Worm (Caenorhabditis elegans) whole organism, L1 larva: ENCODE measurements around the gene Y54G2A.11.

ENCODE experiments used
- blmp-1 ChIP-seq: fragments of 150-350 bp; optimal IDR thresholded peaks from 2 replicates; lab custom pipeline; 2014; ENCODE audit warnings: missing biosample characterization, missing genetic modification characterization
- ceh-8 ChIP-seq: fragments of 200-800 bp; sonication (Bioruptor generic); optimal IDR thresholded peaks from 2 replicates; lab custom pipeline; 2018; ENCODE audit warnings: mild to moderate bottlenecking, missing genetic modification characterization, moderate library complexity, missing compliant biosample characterization
- ceh-82 ChIP-seq, 3 experiments: fragments of 150-350 bp in 1 of 3; sonication (generic microtip) in 2 of 3; optimal IDR thresholded peaks; 2 replicates each; lab custom pipeline; 2014 to 2017; ENCODE audit warnings: missing biosample characterization in 3 of 3, missing genetic modification characterization in 3 of 3
- ces-1 ChIP-seq: fragments of 150-350 bp; optimal IDR thresholded peaks from 2 replicates; lab custom pipeline; 2014; ENCODE audit warnings: missing biosample characterization, missing genetic modification reagents, missing genetic modification characterization
- fkh-10 ChIP-seq: sonication (generic microtip); optimal IDR thresholded peaks from 2 replicates; lab custom pipeline; 2017; ENCODE audit warnings: missing biosample characterization, missing genetic modification reagents, missing genetic modification characterization
- grh-1 ChIP-seq: fragments of 200-800 bp; sonication (Bioruptor generic); IDR thresholded peaks from 2 replicates; pipeline ENCODE4 v1.3.6; 2022; ENCODE audit warnings: missing genetic modification reagents, missing genetic modification characterization, missing compliant biosample characterization
- lsy-2 ChIP-seq, 2 experiments: fragments of 150-350 bp; optimal IDR thresholded peaks; 2 replicates each; lab custom pipeline; 2014; ENCODE audit warnings: missing biosample characterization in 2 of 2, missing genetic modification characterization in 2 of 2
- nhr-11 ChIP-seq: fragments of 150-350 bp; optimal IDR thresholded peaks from 2 replicates; lab custom pipeline; 2014; ENCODE audit warnings: missing biosample characterization, missing genetic modification characterization
- nhr-12 ChIP-seq: sonication (generic microtip); optimal IDR thresholded peaks from 2 replicates; lab custom pipeline; 2017; ENCODE audit warnings: missing biosample characterization, missing genetic modification characterization
- nhr-237 ChIP-seq: fragments of 150-350 bp; optimal IDR thresholded peaks from 2 replicates; lab custom pipeline; 2014; ENCODE audit warnings: missing biosample characterization, missing genetic modification characterization
- unc-62 ChIP-seq: fragments of 150-350 bp; optimal IDR thresholded peaks from 2 replicates; lab custom pipeline; 2014; ENCODE audit warnings: missing biosample characterization, missing genetic modification reagents, missing genetic modification characterization

- TF ChIP-seq unc-62 (GFP tag; lab: Kevin White, UChicago) (no peak), nhr-237 (no peak), nhr-11 (tag; lab: Kevin White, UChicago) (no peak), ceh-8 (no peak), ces-1 (GFP tag; lab: Kevin White, UChicago) (no peak), fkh-10 (no peak), grh-1 (GFP tag; lab: Robert Waterston, UW) (no peak), ceh-82 (tag; optimal IDR thresholded peaks at IDR 0.05; lab: Kevin White, UChicago) (no peak), blmp-1 (tag; lab: Kevin White, UChicago) (no peak), nhr-12 (no peak), lsy-2 (tag; optimal IDR thresholded peaks at IDR 0.05; lab: Kevin White, UChicago) (no peak)
Measured at ce11 chrIV:2729957-2730356, 41.6 kb downstream of the Y54G2A.11 start, which contains the start of gene Y94H6A.2.
